Fruit fly (Drosophila melanogaster) whole organism: ENCODE results near the gene mthl14.

Experiments
- CG8478 ChIP-seq: fragments of >200 bp; optimal IDR thresholded peaks from 2 replicates; lab custom pipeline; 2018; ENCODE audit warnings: inconsistent platforms
- Dll ChIP-seq: fragments of >200 bp; optimal IDR thresholded peaks from 2 replicates; lab custom pipeline; 2017

- TF ChIP-seq CG8478 (lab: Kevin White, UChicago) (no peak), Dll (no peak)
Observed at dm6 chr3L:262724-263177, 15.5 kb downstream of the mthl14 start.
